Fruit fly (Drosophila melanogaster) S2 (cell line): ENCODE data around the gene Rab9Fa.

Source experiments
- CG8478 ChIP-seq: fragments of >200 bp; optimal IDR thresholded peaks from 2 replicates; lab custom pipeline; 2018
- CTCF ChIP-seq, 2 experiments: fragments of >200 bp; optimal IDR thresholded peaks; 2 replicates each; lab custom pipeline; 2018

- TF ChIP-seq CTCF (optimal IDR thresholded peaks at IDR 0.05; lab: Kevin White, UChicago) (no peak), CG8478 (lab: Kevin White, UChicago) (no peak)
Measured at dm6 chrX:10905047-10905446, 45.8 kb downstream of the Rab9Fa start.
